Fruit fly (Drosophila melanogaster): ENCODE data around the gene AP-1gamma.

DNA sequence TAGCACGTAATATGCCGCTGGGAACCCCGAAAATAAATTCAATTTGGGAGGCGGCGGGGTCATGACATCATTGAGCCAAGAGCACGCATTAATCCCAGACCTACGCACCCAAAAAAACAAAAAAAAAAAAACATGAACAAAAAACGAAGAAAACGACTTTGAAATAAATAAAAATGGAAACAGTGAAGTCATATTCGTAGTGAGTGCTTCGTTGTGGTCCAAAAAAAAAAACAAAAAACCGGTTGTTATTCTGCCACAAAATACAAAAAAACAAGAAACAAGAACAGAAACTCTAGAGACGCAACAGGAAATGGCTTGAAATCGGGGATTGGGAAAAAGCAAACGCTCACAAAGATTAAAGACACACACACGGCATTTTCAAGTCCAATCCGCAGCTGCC is 30.9 kb upstream of the AP-1gamma start:
- TF ChIP-seq psq (optimal IDR thresholded peaks at IDR 0.05), result no peak
- no peak for TF ChIP-seq Sin3A (optimal IDR thresholded peaks at IDR 0.05)
